Worm (Caenorhabditis elegans) whole organism, midembryonic: ENCODE measurements around the gene srg-53.

Experiments
- T22C8.4 ChIP-seq: fragments of 200-800 bp; sonication (Bioruptor generic); IDR thresholded peaks from 2 replicates; pipeline ENCODE4 v1.3.6; 2022; ENCODE audit warnings: missing genetic modification characterization, missing compliant biosample characterization
- cog-1 ChIP-seq: sonication (generic microtip); optimal IDR thresholded peaks from 2 replicates; lab custom pipeline; 2016; ENCODE audit warnings: missing genetic modification characterization, missing compliant biosample characterization
- flt-1 ChIP-seq: fragments of 200-800 bp; sonication (Bioruptor generic); IDR thresholded peaks from 2 replicates; pipeline ENCODE4 v1.3.6; 2022; ENCODE audit warnings: missing genetic modification characterization, missing compliant biosample characterization
- klf-2 ChIP-seq: fragments of 200-800 bp; sonication (Bioruptor generic); conservative IDR thresholded peaks from 2 replicates; pipeline ENCODE4 v1.3.6; 2022; ENCODE audit warnings: missing genetic modification reagents, missing genetic modification characterization, missing compliant biosample characterization
- med-1 ChIP-seq: sonication (generic microtip); optimal IDR thresholded peaks from 2 replicates; lab custom pipeline; 2017; ENCODE audit warnings: missing genetic modification characterization, mild to moderate bottlenecking, missing compliant biosample characterization, antibody characterized with exemption, missing genetic modification reagents; ENCODE audit not compliant: insufficient read depth
- ref-1 ChIP-seq: fragments of 200-800 bp; sonication (Bioruptor generic); conservative IDR thresholded peaks from 2 replicates; pipeline ENCODE4 v1.3.6; 2022; ENCODE audit warnings: missing genetic modification reagents, missing genetic modification characterization, missing compliant biosample characterization
- tab-1 ChIP-seq: fragments of 200-800 bp; sonication (Bioruptor generic); IDR thresholded peaks from 2 replicates; pipeline ENCODE4 v1.3.6; 2022; ENCODE audit warnings: missing genetic modification characterization, missing compliant biosample characterization
- ztf-23 ChIP-seq: fragments of 200-800 bp; sonication (Bioruptor generic); IDR thresholded peaks from 2 replicates; pipeline ENCODE4 v1.3.6; 2022; ENCODE audit warnings: missing genetic modification reagents, missing genetic modification characterization, missing compliant biosample characterization
- ztf-29 ChIP-seq: fragments of 200-800 bp; sonication (Bioruptor generic); IDR thresholded peaks from 2 replicates; pipeline ENCODE4 v1.3.6; 2022; ENCODE audit warnings: missing genetic modification reagents, missing genetic modification characterization, missing compliant biosample characterization

The srg-53 gene

DNA sequence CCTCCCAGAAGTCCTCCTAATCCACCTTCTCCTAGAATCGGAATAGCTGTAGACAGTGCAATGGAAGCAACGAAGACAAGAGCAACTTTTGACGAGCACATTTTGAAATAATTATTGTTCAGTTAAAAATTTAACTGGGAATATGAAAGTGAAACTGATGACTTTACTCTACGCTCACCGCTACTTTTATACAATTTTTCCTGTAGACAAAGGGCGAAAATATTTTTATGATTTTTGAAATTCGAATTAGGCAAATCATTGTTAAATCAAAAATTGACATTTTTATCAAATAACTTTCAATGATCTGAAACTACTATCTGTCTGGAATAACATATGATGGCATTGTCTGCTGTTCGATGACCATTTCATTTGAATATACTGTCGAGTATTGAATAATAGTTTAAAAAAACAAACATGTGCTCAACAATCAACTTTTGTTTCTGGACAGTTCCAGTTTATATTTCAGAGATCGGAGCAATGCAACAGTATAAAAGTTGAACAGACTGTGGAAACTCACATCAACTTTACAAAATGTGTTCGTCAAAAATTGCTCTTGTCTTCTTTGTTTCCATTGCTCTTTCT is 14.3 kb downstream of the srg-53 start, which contains the start of the genes srlf-23 and srlf-20:
srlf-23 (minus strand) TSS at position 101 of the 582 bp plus-strand sequence.
srlf-20 (plus strand) TSS at position 532 of the 582 bp plus-strand sequence.
- TF ChIP-seq cog-1 (tag; lab: Kevin White, UChicago): no peak
- no peak for TF ChIP-seq ztf-29 (GFP tag; lab: Robert Waterston, UW)
- no peak for TF ChIP-seq T22C8.4
- no peak for TF ChIP-seq flt-1
- no peak for TF ChIP-seq ref-1 (GFP tag; lab: Robert Waterston, UW)
- no peak for TF ChIP-seq klf-2 (GFP tag; lab: Robert Waterston, UW)
- no peak for TF ChIP-seq tab-1 (GFP tag; lab: Robert Waterston, UW)
- no peak for TF ChIP-seq ztf-23
- TF ChIP-seq med-1 (GFP tag; lab: Kevin White, UChicago): no peak

ce11 chrV:899087-899486 is 19.8 kb downstream of the srg-53 start, which contains the start of gene nas-32:
TSS of gene nas-32 (minus strand) at chrV:899187.
- no peak for TF ChIP-seq ref-1 (GFP tag; lab: Robert Waterston, UW)
- TF ChIP-seq klf-2 (GFP tag; lab: Robert Waterston, UW): no peak
- TF ChIP-seq ztf-29 (GFP tag; lab: Robert Waterston, UW): no peak
- no peak for TF ChIP-seq cog-1 (tag; lab: Kevin White, UChicago)
- no peak for TF ChIP-seq ztf-23
- no peak for TF ChIP-seq med-1 (GFP tag; lab: Kevin White, UChicago)
- TF ChIP-seq tab-1 (GFP tag; lab: Robert Waterston, UW): no peak
- no peak for TF ChIP-seq T22C8.4
- no peak for TF ChIP-seq flt-1

- TF ChIP-seq ztf-23 (no peak), flt-1 (no peak), T22C8.4 (no peak), tab-1 (GFP tag; lab: Robert Waterston, UW) (no peak), ztf-29 (GFP tag; lab: Robert Waterston, UW) (no peak), cog-1 (tag; lab: Kevin White, UChicago) (no peak), med-1 (GFP tag; lab: Kevin White, UChicago) (no peak), ref-1 (GFP tag; lab: Robert Waterston, UW) (no peak), klf-2 (GFP tag; lab: Robert Waterston, UW) (no peak)
Measured at ce11 chrV:903460-903859, 24.2 kb downstream of the srg-53 start, which contains the start of gene fmo-5. TSS of gene fmo-5 (minus strand) at chrV:903665.

ce11 chrV:904232-904983 is 25.1 kb downstream of the srg-53 start, which contains the start of gene trm-2A:
TSS of gene trm-2A (plus strand) at chrV:904963.
- no peak for TF ChIP-seq tab-1 (GFP tag; lab: Robert Waterston, UW)
- no peak for TF ChIP-seq klf-2 (GFP tag; lab: Robert Waterston, UW)
- TF ChIP-seq med-1 (GFP tag; lab: Kevin White, UChicago): no peak
- no peak for TF ChIP-seq ref-1 (GFP tag; lab: Robert Waterston, UW)
- TF ChIP-seq ztf-23: 0 out of 2 replicates have a peak, but pooled peaks have one; percentile 39

- TF ChIP-seq ztf-29 (GFP tag; lab: Robert Waterston, UW) (no peak), flt-1 (no peak), med-1 (GFP tag; lab: Kevin White, UChicago) (no peak), ztf-23 (no peak), T22C8.4 (no peak), klf-2 (GFP tag; lab: Robert Waterston, UW) (no peak), cog-1 (tag; lab: Kevin White, UChicago) (no peak), tab-1 (GFP tag; lab: Robert Waterston, UW) (no peak), ref-1 (GFP tag; lab: Robert Waterston, UW) (no peak)
Measured at ce11 chrV:908681-909080, 29.4 kb downstream of the srg-53 start.

DNA sequence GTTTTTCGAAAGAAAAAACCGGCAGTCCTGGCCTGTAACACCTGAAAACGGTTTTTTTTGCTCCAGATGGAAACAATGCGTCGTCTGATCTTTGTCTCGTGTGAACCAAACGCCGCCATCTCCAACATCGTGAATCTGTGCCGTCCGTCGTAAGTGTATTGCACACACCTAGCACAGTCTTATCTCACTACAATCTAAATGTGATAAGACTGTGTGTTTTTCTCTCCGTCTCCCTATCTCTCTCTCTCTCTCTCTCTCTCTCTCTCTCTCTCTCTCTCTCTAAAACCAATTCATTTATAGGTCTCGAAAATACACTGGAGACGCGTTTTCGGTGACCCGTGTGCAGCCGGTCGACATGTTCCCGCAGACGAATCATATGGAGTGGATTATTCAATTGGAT is 31.3 kb downstream of the srg-53 start:
- TF ChIP-seq tab-1 (GFP tag; lab: Robert Waterston, UW) (no peak), ztf-29 (GFP tag; lab: Robert Waterston, UW) (no peak), T22C8.4 (no peak), med-1 (GFP tag; lab: Kevin White, UChicago) (no peak), ref-1 (GFP tag; lab: Robert Waterston, UW) (no peak), ztf-23 (no peak), klf-2 (GFP tag; lab: Robert Waterston, UW) (no peak), cog-1 (tag; lab: Kevin White, UChicago) (no peak), flt-1 (no peak)

ce11 chrV:911474-911873 is 32.2 kb downstream of the srg-53 start, which contains the start of gene adh-5:
TSS of gene adh-5 (plus strand) at chrV:911774.
- TF ChIP-seq ztf-29 (GFP tag; lab: Robert Waterston, UW) (no peak), tab-1 (GFP tag; lab: Robert Waterston, UW) (no peak), ztf-23 (no peak), cog-1 (tag; lab: Kevin White, UChicago) (no peak), flt-1 (no peak), med-1 (GFP tag; lab: Kevin White, UChicago) (no peak), klf-2 (GFP tag; lab: Robert Waterston, UW) (no peak), ref-1 (GFP tag; lab: Robert Waterston, UW) (no peak), T22C8.4 (no peak)

DNA sequence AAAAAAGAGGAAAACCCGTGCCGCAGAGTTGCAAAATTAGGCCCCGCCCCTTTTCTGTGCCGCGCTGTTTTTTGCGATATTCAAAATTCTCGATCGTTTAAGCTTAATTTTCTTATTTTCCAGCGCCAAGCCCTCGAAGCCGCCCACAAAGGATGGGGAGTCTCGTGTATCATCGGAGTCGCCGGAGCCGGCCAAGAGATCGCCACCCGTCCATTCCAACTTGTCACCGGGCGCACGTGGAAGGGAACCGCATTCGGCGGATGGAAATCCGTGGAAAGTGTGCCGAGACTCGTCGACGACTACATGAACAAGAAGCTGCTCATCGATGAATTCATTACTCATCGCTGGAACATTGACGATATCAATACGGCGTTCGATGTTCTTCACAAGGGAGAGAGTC is 36.4 kb downstream of the srg-53 start:
- TF ChIP-seq ztf-23 (no peak), T22C8.4 (no peak), cog-1 (tag; lab: Kevin White, UChicago) (no peak), tab-1 (GFP tag; lab: Robert Waterston, UW) (no peak), med-1 (GFP tag; lab: Kevin White, UChicago) (no peak), ref-1 (GFP tag; lab: Robert Waterston, UW) (no peak), ztf-29 (GFP tag; lab: Robert Waterston, UW) (no peak), flt-1 (no peak), klf-2 (GFP tag; lab: Robert Waterston, UW) (no peak)

DNA sequence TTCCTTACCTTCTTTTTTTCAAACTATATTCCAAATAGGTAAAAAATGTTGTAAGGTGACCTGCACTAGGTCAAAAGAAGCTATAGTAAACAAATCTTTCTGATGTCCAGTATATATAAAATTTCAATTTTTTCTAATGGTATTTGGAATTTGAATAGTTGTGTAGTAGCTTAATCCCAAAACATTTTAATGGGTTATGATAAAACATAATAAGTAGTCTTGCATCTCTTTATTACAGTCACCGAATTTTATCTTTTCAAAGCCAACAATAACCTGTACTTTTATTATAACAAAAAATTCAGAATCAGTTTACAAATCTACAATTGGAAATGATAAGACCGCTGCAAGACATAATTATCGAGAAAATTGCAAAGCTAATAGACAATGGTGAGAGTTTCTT is 38.2 kb downstream of the srg-53 start, which contains the start of gene H24K24.2:
H24K24.2 (plus strand) TSS at position 301 of the 400 bp plus-strand sequence.
- no peak for TF ChIP-seq T22C8.4
- no peak for TF ChIP-seq ztf-23
- TF ChIP-seq ztf-29 (GFP tag; lab: Robert Waterston, UW): no peak
- no peak for TF ChIP-seq med-1 (GFP tag; lab: Kevin White, UChicago)
- TF ChIP-seq tab-1 (GFP tag; lab: Robert Waterston, UW): no peak
- TF ChIP-seq ref-1 (GFP tag; lab: Robert Waterston, UW): no peak
- TF ChIP-seq cog-1 (tag; lab: Kevin White, UChicago): no peak
- no peak for TF ChIP-seq flt-1
- TF ChIP-seq klf-2 (GFP tag; lab: Robert Waterston, UW): no peak
